Fruit fly (Drosophila melanogaster) whole organism, wandering third instar larva: ENCODE measurements around the gene Vps45.

Experiments
- Dif ChIP-seq: fragments of 200-275, 200-300 bp; sonication (Bioruptor generic); optimal IDR thresholded peaks from 2 replicates; lab custom pipeline; 2018; ENCODE audit warnings: missing biosample characterization, missing genetic modification characterization; ENCODE audit not compliant: partially characterized antibody
- Hr78 ChIP-seq: fragments of >200 bp; optimal IDR thresholded peaks from 2 replicates; lab custom pipeline; 2017; ENCODE audit warnings: missing biosample characterization, missing genetic modification characterization
- Jra ChIP-seq: sonication (Bioruptor generic); optimal IDR thresholded peaks from 2 replicates; lab custom pipeline; 2016; ENCODE audit warnings: missing biosample characterization, missing genetic modification characterization
- Myc ChIP-seq: fragments of >200 bp; optimal IDR thresholded peaks from 2 replicates; lab custom pipeline; 2017
- OdsH ChIP-seq: fragments of 200-800 bp; sonication (Bioruptor generic); optimal IDR thresholded peaks from 2 replicates; lab custom pipeline; 2016; ENCODE audit warnings: missing biosample characterization, mild to moderate bottlenecking, missing genetic modification characterization
- foxo ChIP-seq, 2 experiments: fragments of 200-800 bp; sonication (Bioruptor generic); optimal IDR thresholded peaks; 2 replicates in 1 of 2; 3 replicates in 1 of 2; lab custom pipeline; 2016 to 2017; ENCODE audit warnings: missing biosample characterization in 2 of 2, missing genetic modification characterization in 2 of 2
- jim ChIP-seq: fragments of 175-275, 200-325 bp; sonication (Bioruptor generic); optimal IDR thresholded peaks from 2 replicates; lab custom pipeline; 2016; ENCODE audit warnings: missing biosample characterization, mild to moderate bottlenecking, missing genetic modification characterization
- psq ChIP-seq: fragments of 200-800 bp; sonication (Bioruptor generic); optimal IDR thresholded peaks from 3 replicates; lab custom pipeline; 2017; ENCODE audit warnings: missing biosample characterization, mild to moderate bottlenecking, missing genetic modification characterization, moderate library complexity
- usp ChIP-seq: fragments of >200 bp; optimal IDR thresholded peaks from 2 replicates; lab custom pipeline; 2017; ENCODE audit warnings: missing biosample characterization, missing genetic modification characterization

dm6 chr3R:9583122-9583521, 19.4 kb downstream of the Vps45 start, which contains the start of gene CG33654:
- TF ChIP-seq Myc (lab: Kevin White, UChicago) (no peak), usp (GFP tag; lab: Kevin White, UChicago) (no peak), Jra (GFP tag; lab: Kevin White, UChicago) (no peak), psq (no peak), foxo (GFP tag; optimal IDR thresholded peaks at IDR 0.05; lab: Kevin White, UChicago) (no peak), jim (GFP tag; lab: Kevin White, UChicago) (no peak), OdsH (GFP tag; lab: Kevin White, UChicago) (no peak), Dif (GFP tag; lab: Kevin White, UChicago) (no peak), Hr78 (no peak)
